Fruit fly (Drosophila melanogaster) whole organism, embryonic: ENCODE results near the gene nAChRalpha6.

ENCODE experiments used
- Atf3 ChIP-seq: fragments of 200-800 bp; sonication (Bioruptor generic); optimal IDR thresholded peaks from 3 replicates; lab custom pipeline; 2016; ENCODE audit warnings: missing biosample characterization, missing genetic modification characterization
- CG11695 ChIP-seq: fragments of 200-800 bp; sonication (Bioruptor generic); IDR thresholded peaks from 3 replicates; pipeline ENCODE4 v1.3.6; 2022; ENCODE audit warnings: missing biosample characterization, missing genetic modification characterization
- CG14050 ChIP-seq: fragments of 200-800 bp; sonication (Bioruptor generic); IDR thresholded peaks from 3 replicates; pipeline ENCODE4 v1.3.6; 2022; ENCODE audit warnings: missing biosample characterization, missing genetic modification characterization
- CG15073 ChIP-seq: fragments of 200-800 bp; sonication (Bioruptor generic); optimal IDR thresholded peaks from 2 replicates; lab custom pipeline; 2016; ENCODE audit warnings: missing biosample characterization, missing genetic modification characterization
- CG15514 ChIP-seq: fragments of 200-800 bp; sonication (Bioruptor generic); optimal IDR thresholded peaks from 3 replicates; lab custom pipeline; 2017; ENCODE audit warnings: missing biosample characterization, missing genetic modification characterization, mild to moderate bottlenecking, moderate library complexity, missing genetic modification reagents
- CG17328 ChIP-seq: fragments of 200-800 bp; sonication (Bioruptor generic); IDR thresholded peaks from 2 replicates; pipeline ENCODE4 v1.3.6; 2022; ENCODE audit warnings: missing biosample characterization, missing genetic modification characterization
- CG17802 ChIP-seq: fragments of 200-800 bp; sonication (Bioruptor generic); optimal IDR thresholded peaks from 2 replicates; lab custom pipeline; 2018; ENCODE audit warnings: missing biosample characterization, mild to moderate bottlenecking, missing genetic modification characterization, moderate library complexity
- CG31224 ChIP-seq: fragments of 200-800 bp; sonication (Bioruptor generic); IDR thresholded peaks from 2 replicates; pipeline ENCODE4 v1.3.6; 2022; ENCODE audit warnings: missing biosample characterization, missing genetic modification characterization
- CG32532 ChIP-seq: fragments of 200-800 bp; sonication (Bioruptor generic); IDR thresholded peaks from 2 replicates; pipeline ENCODE4 v1.3.6; 2022; ENCODE audit warnings: missing biosample characterization, missing genetic modification characterization
- CG33557 ChIP-seq: fragments of 200-800 bp; sonication (Bioruptor generic); optimal IDR thresholded peaks from 2 replicates; lab custom pipeline; 2019; ENCODE audit warnings: missing biosample characterization, mild to moderate bottlenecking, missing genetic modification characterization, moderate library complexity
- CG4360 ChIP-seq: fragments of 200-800 bp; sonication (Bioruptor generic); IDR thresholded peaks from 2 replicates; pipeline ENCODE4 v1.3.6; 2022; ENCODE audit warnings: missing biosample characterization, missing genetic modification characterization
- CG5245 ChIP-seq: fragments of 200-800 bp; sonication (Bioruptor generic); optimal IDR thresholded peaks from 3 replicates; lab custom pipeline; 2016; ENCODE audit warnings: missing biosample characterization, missing genetic modification characterization
- CG6689 ChIP-seq: fragments of 200-800 bp; sonication (Bioruptor generic); IDR thresholded peaks from 2 replicates; pipeline ENCODE4 v1.3.6; 2022; ENCODE audit warnings: missing biosample characterization, missing genetic modification characterization
- CG8290 ChIP-seq, 3 experiments: fragments of 200-800 bp; sonication (Bioruptor generic); optimal IDR thresholded peaks; 2 replicates each; lab custom pipeline; 2016 to 2019; ENCODE audit warnings: missing biosample characterization in 3 of 3, missing genetic modification characterization in 3 of 3, mild to moderate bottlenecking in 2 of 3, moderate library complexity in 1 of 3
- Dp ChIP-seq: fragments of 200-800 bp; sonication (Bioruptor generic); optimal IDR thresholded peaks from 2 replicates; lab custom pipeline; 2018; ENCODE audit warnings: missing biosample characterization, mild to moderate bottlenecking, missing genetic modification characterization, moderate library complexity
- Drgx ChIP-seq: fragments of 200-800 bp; sonication (Bioruptor generic); IDR thresholded peaks from 2 replicates; pipeline ENCODE4 v1.3.6; 2022; ENCODE audit warnings: missing biosample characterization, missing genetic modification characterization
- Gug ChIP-seq: fragments of 200-800 bp; sonication (Bioruptor generic); IDR thresholded peaks from 4 replicates; pipeline ENCODE4 v1.3.6; 2022; ENCODE audit warnings: missing biosample characterization, missing genetic modification characterization
- HLH3B ChIP-seq: fragments of 200-800 bp; sonication (Bioruptor generic); IDR thresholded peaks from 2 replicates; pipeline ENCODE4 v1.3.6; 2022; ENCODE audit warnings: missing biosample characterization, missing genetic modification characterization
- Hmr ChIP-seq: fragments of 200-800 bp; sonication (Bioruptor generic); optimal IDR thresholded peaks from 3 replicates; lab custom pipeline; 2017; ENCODE audit warnings: mild to moderate bottlenecking, missing biosample characterization, missing genetic modification reagents, missing genetic modification characterization
- Hr3 ChIP-seq: fragments of 200-800 bp; sonication (Bioruptor generic); optimal IDR thresholded peaks from 3 replicates; lab custom pipeline; 2016; ENCODE audit warnings: missing biosample characterization, missing genetic modification characterization
- Kr ChIP-seq: fragments of 200-800 bp; sonication (Bioruptor generic); optimal IDR thresholded peaks from 2 replicates; lab custom pipeline; 2017; ENCODE audit warnings: missing biosample characterization, mild to moderate bottlenecking, missing genetic modification characterization
- MBD-R2 ChIP-seq: fragments of 200-800 bp; sonication (Bioruptor generic); IDR thresholded peaks from 2 replicates; pipeline ENCODE4 v1.3.6; 2022; ENCODE audit warnings: missing biosample characterization, missing genetic modification characterization
- Myb ChIP-seq: fragments of 200-800 bp; sonication (Bioruptor generic); optimal IDR thresholded peaks from 2 replicates; lab custom pipeline; 2016; ENCODE audit warnings: missing biosample characterization, missing genetic modification characterization
- Oli ChIP-seq: fragments of 200-800 bp; sonication (Bioruptor generic); optimal IDR thresholded peaks from 2 replicates; lab custom pipeline; 2018; ENCODE audit warnings: missing biosample characterization, mild to moderate bottlenecking, missing genetic modification characterization, moderate library complexity
- Poxn ChIP-seq: fragments of 200-800 bp; sonication (Bioruptor generic); IDR thresholded peaks from 2 replicates; pipeline ENCODE4 v1.3.6; 2022; ENCODE audit warnings: missing biosample characterization, missing genetic modification characterization
- Side ChIP-seq: fragments of 200-800 bp; sonication (Bioruptor generic); optimal IDR thresholded peaks from 2 replicates; lab custom pipeline; 2016; ENCODE audit warnings: missing biosample characterization, missing genetic modification characterization
- Spps ChIP-seq: fragments of 200-800 bp; sonication (Bioruptor generic); optimal IDR thresholded peaks from 2 replicates; lab custom pipeline; 2018; ENCODE audit warnings: missing biosample characterization, mild to moderate bottlenecking, missing genetic modification characterization
- Sry-δ ChIP-seq: fragments of 200-800 bp; sonication (Bioruptor generic); optimal IDR thresholded peaks from 2 replicates; lab custom pipeline; 2016; ENCODE audit warnings: missing biosample characterization, missing genetic modification characterization
- Ssrp ChIP-seq: fragments of 200-800 bp; sonication (Bioruptor generic); optimal IDR thresholded peaks from 2 replicates; lab custom pipeline; 2018; ENCODE audit warnings: missing biosample characterization, mild to moderate bottlenecking, missing genetic modification characterization, moderate library complexity
- Stat92E ChIP-seq, 3 experiments: fragments of >200 bp in 2 of 3; fragments of 200-800 bp in 1 of 3; sonication (Bioruptor generic) in 1 of 3; optimal IDR thresholded peaks; 2 replicates each; lab custom pipeline; 2017 to 2019; ENCODE audit warnings: missing biosample characterization in 3 of 3, missing genetic modification characterization in 3 of 3, mild to moderate bottlenecking in 1 of 3, moderate library complexity in 1 of 3
- bowl ChIP-seq: fragments of 200-800 bp; sonication (Bioruptor generic); IDR thresholded peaks from 2 replicates; pipeline ENCODE4 v1.3.6; 2022; ENCODE audit warnings: missing biosample characterization, missing genetic modification characterization
- ci ChIP-seq: fragments of 200-800 bp; sonication (Bioruptor generic); IDR thresholded peaks from 3 replicates; pipeline ENCODE4 v1.3.6; 2022; ENCODE audit warnings: missing biosample characterization, missing genetic modification characterization
- croc ChIP-seq: fragments of 200-800 bp; sonication (Bioruptor generic); conservative IDR thresholded peaks from 3 replicates; pipeline ENCODE4 v1.3.6; 2022; ENCODE audit warnings: missing biosample characterization, missing genetic modification characterization
- disco-r ChIP-seq: fragments of 200-800 bp; sonication (Bioruptor generic); optimal IDR thresholded peaks from 2 replicates; lab custom pipeline; 2016; ENCODE audit warnings: missing biosample characterization, missing genetic modification characterization
- ems ChIP-seq: fragments of 200-800 bp; sonication (Bioruptor generic); optimal IDR thresholded peaks from 3 replicates; lab custom pipeline; 2016; ENCODE audit warnings: missing biosample characterization, missing genetic modification characterization
- exex ChIP-seq: fragments of 200-800 bp; sonication (Bioruptor generic); optimal IDR thresholded peaks from 4 replicates; lab custom pipeline; 2018; ENCODE audit warnings: missing biosample characterization, mild to moderate bottlenecking, missing genetic modification characterization, moderate library complexity
- gce ChIP-seq: fragments of 200-800 bp; sonication (Bioruptor generic); IDR thresholded peaks from 3 replicates; pipeline ENCODE4 v1.3.6; 2022; ENCODE audit warnings: missing biosample characterization, missing genetic modification characterization
- gem ChIP-seq: fragments of 200-800 bp; sonication (Bioruptor generic); optimal IDR thresholded peaks from 2 replicates; lab custom pipeline; 2019; ENCODE audit warnings: missing biosample characterization, mild to moderate bottlenecking, missing genetic modification characterization, moderate library complexity
- jumu ChIP-seq: fragments of 200-800 bp; sonication (Bioruptor generic); optimal IDR thresholded peaks from 3 replicates; lab custom pipeline; 2016; ENCODE audit warnings: missing biosample characterization, missing genetic modification characterization
- lab ChIP-seq: fragments of 200-800 bp; sonication (Bioruptor generic); optimal IDR thresholded peaks from 3 replicates; lab custom pipeline; 2017; ENCODE audit warnings: missing biosample characterization, missing genetic modification characterization, mild to moderate bottlenecking, moderate library complexity, missing genetic modification reagents
- lilli ChIP-seq: fragments of 200-800 bp; sonication (Bioruptor generic); optimal IDR thresholded peaks from 3 replicates; lab custom pipeline; 2016; ENCODE audit warnings: missing biosample characterization, missing genetic modification characterization
- row ChIP-seq: fragments of 200-800 bp; sonication (Bioruptor generic); IDR thresholded peaks from 3 replicates; pipeline ENCODE4 v1.3.6; 2022; ENCODE audit warnings: missing biosample characterization, missing genetic modification characterization
- sima ChIP-seq: fragments of 200-800 bp; sonication (Bioruptor generic); optimal IDR thresholded peaks from 2 replicates; lab custom pipeline; 2016; ENCODE audit warnings: missing biosample characterization, missing genetic modification characterization
- sisA ChIP-seq: fragments of 200-800 bp; sonication (Bioruptor generic); IDR thresholded peaks from 2 replicates; pipeline ENCODE4 v1.3.6; 2022; ENCODE audit warnings: missing biosample characterization, missing genetic modification characterization
- sob ChIP-seq: fragments of 200-800 bp; sonication (Bioruptor generic); IDR thresholded peaks from 2 replicates; pipeline ENCODE4 v1.3.6; 2022; ENCODE audit warnings: missing biosample characterization, missing genetic modification characterization
- sug ChIP-seq: fragments of 200-800 bp; optimal IDR thresholded peaks from 2 replicates; lab custom pipeline; 2019; ENCODE audit warnings: missing biosample characterization, mild to moderate bottlenecking, missing genetic modification characterization, moderate library complexity
- tgo ChIP-seq: fragments of 200-800 bp; sonication (Bioruptor generic); IDR thresholded peaks from 3 replicates; pipeline ENCODE4 v1.3.6; 2022; ENCODE audit warnings: missing biosample characterization, missing genetic modification characterization
- vvl ChIP-seq: fragments of 200-800 bp; sonication (Bioruptor generic); IDR thresholded peaks from 2 replicates; pipeline ENCODE4 v1.3.6; 2022; ENCODE audit warnings: missing biosample characterization, missing genetic modification characterization
- zfh1 ChIP-seq: fragments of 200-800 bp; sonication (Bioruptor generic); IDR thresholded peaks from 3 replicates; pipeline ENCODE4 v1.3.6; 2022; ENCODE audit warnings: missing biosample characterization, missing genetic modification characterization

The nAChRalpha6 gene

DNA sequence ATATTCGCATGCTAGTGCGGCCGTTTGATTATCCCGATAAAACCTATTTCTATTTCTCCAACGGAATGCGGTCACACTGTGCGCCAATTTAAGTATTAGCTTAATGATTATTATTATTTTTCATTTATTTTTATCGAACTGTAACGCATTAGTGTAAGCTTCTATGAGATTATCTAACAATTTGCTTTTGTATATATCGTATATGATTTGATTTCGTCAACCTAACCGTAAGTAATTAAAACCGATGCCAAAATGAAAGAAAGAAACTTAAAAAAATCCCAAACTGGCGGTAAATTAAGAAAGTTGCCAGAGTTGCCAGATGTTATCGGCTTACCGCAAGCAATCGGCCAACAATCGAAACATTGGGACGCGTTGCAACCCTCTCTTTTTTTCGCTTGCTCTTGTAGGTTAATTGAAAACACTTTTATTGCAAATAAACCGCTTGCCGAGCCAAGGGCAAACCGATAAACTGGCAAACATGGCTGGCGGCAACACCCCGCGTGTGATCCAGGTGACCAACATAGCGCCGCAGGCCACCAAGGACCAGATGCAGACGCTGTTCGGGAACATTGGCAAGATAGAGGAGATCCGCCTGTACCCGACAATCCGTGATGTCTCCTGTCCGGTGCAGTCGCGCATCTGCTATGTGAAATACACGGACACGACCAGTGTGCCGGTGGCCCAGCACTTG, 26.7 kb upstream of the nAChRalpha6 start, which contains the start of the genes Etl1 and Srp54 (continued):
- no peak for TF ChIP-seq Poxn (GFP tag; lab: Robert Waterston, UW)
- peak; percentile 28 for TF ChIP-seq Sry-δ
- TF ChIP-seq CG17802 (tag; lab: Kevin White, UChicago) = no peak
- peak; percentile 39; the same call in 2 of the 4 replicates for TF ChIP-seq Gug
- no peak for TF ChIP-seq Hr3
- no peak for TF ChIP-seq gce (GFP tag; lab: Robert Waterston, UW)
- no peak for TF ChIP-seq sima (GFP tag; lab: Kevin White, UChicago)
- TF ChIP-seq CG4360 (GFP tag; lab: Robert Waterston, UW) = no peak
- no peak for TF ChIP-seq CG14050 (GFP tag; lab: Robert Waterston, UW)
- no peak for TF ChIP-seq croc (GFP tag; lab: Robert Waterston, UW)
- TF ChIP-seq Stat92E (GFP tag; optimal IDR thresholded peaks at IDR 0.05; lab: Kevin White, UChicago) = no peak
- TF ChIP-seq Dp = peak; percentile 77
- TF ChIP-seq CG15514 (GFP tag; lab: Kevin White, UChicago) = peak; percentile 62

DNA sequence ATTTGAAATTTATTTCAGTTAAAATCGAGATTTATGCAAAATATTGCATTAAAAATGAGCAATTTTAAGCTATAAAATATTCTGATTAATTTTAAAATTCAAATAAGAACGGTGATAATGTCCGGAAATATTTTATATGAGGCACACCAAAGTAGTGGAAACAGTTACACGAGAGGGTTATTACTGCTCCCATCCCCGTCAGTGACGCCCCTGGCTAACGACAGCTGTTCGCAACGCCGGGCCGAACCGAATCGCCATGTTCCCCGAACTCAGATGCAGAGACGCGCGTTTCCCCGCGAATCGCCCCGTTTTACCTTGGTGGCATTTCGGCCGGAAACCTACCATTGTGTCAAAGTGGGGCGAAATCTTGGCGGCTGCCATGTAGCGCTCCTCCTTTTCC, 25.7 kb upstream of the nAChRalpha6 start:
- TF ChIP-seq Side (GFP tag; lab: Kevin White, UChicago) (peak; percentile 55), vvl (GFP tag; lab: Robert Waterston, UW) (0 out of 2 replicates have a peak, but pooled peaks have one; percentile 40), HLH3B (GFP tag; lab: Robert Waterston, UW) (peak; percentile 38; the same call in 1 of the 2 replicates), Hmr (GFP tag; lab: Kevin White, UChicago) (peak; percentile 3), Kr (GFP tag; lab: Kevin White, UChicago) (no peak), CG17328 (peak; percentile 36), sug (tag; lab: Kevin White, UChicago) (peak; percentile 7), ems (GFP tag; lab: Kevin White, UChicago) (peak; percentile 9), CG31224 (GFP tag; lab: Robert Waterston, UW) (no peak), CG15073 (GFP tag; lab: Kevin White, UChicago) (no peak), Myb (GFP tag; lab: Kevin White, UChicago) (peak; percentile 1), CG6689 (GFP tag; lab: Robert Waterston, UW) (0 out of 2 replicates have a peak, but pooled peaks have one; percentile 13), Oli (tag; lab: Kevin White, UChicago) (no peak), zfh1 (peak; percentile 58; the same call in 2 of the 3 replicates), lab (GFP tag; lab: Kevin White, UChicago) (peak; percentile 38), CG5245 (GFP tag; lab: Kevin White, UChicago) (no peak), row (GFP tag; lab: Robert Waterston, UW) (peak; percentile 81), lilli (GFP tag; lab: Kevin White, UChicago) (peak; percentile 57), CG33557 (GFP tag; lab: Kevin White, UChicago) (no peak), sisA (GFP tag; lab: Robert Waterston, UW) (peak; percentile 36; the same call in 1 of the 2 replicates), gem (tag; lab: Kevin White, UChicago) (peak; percentile 10), CG11695 (GFP tag; lab: Robert Waterston, UW) (peak; percentile 45; the same call in 1 of the 3 replicates), Atf3 (GFP tag; lab: Kevin White, UChicago) (no peak), Ssrp (no peak), tgo (peak; percentile 37; the same call in 1 of the 3 replicates), disco-r (GFP tag; lab: Kevin White, UChicago) (no peak), ci (GFP tag; lab: Robert Waterston, UW) (peak; percentile 73; the same call in 2 of the 3 replicates), Spps (no peak), CG8290 (GFP tag; optimal IDR thresholded peaks at IDR 0.05; lab: Kevin White, UChicago) (no peak), CG8290 (tag; optimal IDR thresholded peaks at IDR 0.05; lab: Kevin White, UChicago) (peak in 1 of 2 experiments; percentile 14), exex (tag; lab: Kevin White, UChicago) (no peak), jumu (GFP tag; lab: Kevin White, UChicago) (peak; percentile 19), bowl (GFP tag; lab: Robert Waterston, UW) (peak; percentile 41; the same call in 1 of the 2 replicates), sob (GFP tag; lab: Robert Waterston, UW) (peak; percentile 23; the same call in 1 of the 2 replicates), MBD-R2 (GFP tag; lab: Robert Waterston, UW) (peak; percentile 22), Drgx (GFP tag; lab: Robert Waterston, UW) (peak; percentile 60; the same call in 1 of the 2 replicates), CG32532 (GFP tag; lab: Robert Waterston, UW) (peak; percentile 15; the same call in 1 of the 2 replicates)
